Worm (Caenorhabditis elegans) whole organism, late embryonic: ENCODE data around the gene cyp-33D1.

Experiments used
- K09A11.1 ChIP-seq: sonication (generic microtip); optimal IDR thresholded peaks from 2 replicates; lab custom pipeline; 2017; ENCODE audit warnings: antibody characterized with exemption, mild to moderate bottlenecking, missing genetic modification characterization, missing compliant biosample characterization; ENCODE audit not compliant: insufficient read depth
- ceh-14 ChIP-seq: sonication (generic microtip); optimal IDR thresholded peaks from 2 replicates; lab custom pipeline; 2016; ENCODE audit warnings: missing genotype, missing genetic modification characterization, missing compliant biosample characterization
- ceh-45 ChIP-seq: fragments of 200-800 bp; sonication (Bioruptor generic); IDR thresholded peaks from 2 replicates; pipeline ENCODE4 v1.3.6; 2022; ENCODE audit warnings: missing genetic modification reagents, missing genetic modification characterization, missing compliant biosample characterization
- hlh-30 ChIP-seq: sonication (generic microtip); optimal IDR thresholded peaks from 2 replicates; lab custom pipeline; 2017; ENCODE audit warnings: antibody characterized with exemption, missing genetic modification characterization, missing compliant biosample characterization; ENCODE audit not compliant: insufficient read depth
- npax-4 ChIP-seq: sonication (generic microtip); optimal IDR thresholded peaks from 2 replicates; lab custom pipeline; 2016; ENCODE audit warnings: missing genetic modification characterization, missing compliant biosample characterization
- pha-4 ChIP-seq: fragments of 150-350 bp; optimal IDR thresholded peaks from 2 replicates; lab custom pipeline; 2018; ENCODE audit warnings: missing biosample characterization, missing genetic modification reagents, missing genetic modification characterization
- ref-2 ChIP-seq: sonication (generic microtip); optimal IDR thresholded peaks from 2 replicates; lab custom pipeline; 2016; ENCODE audit warnings: missing genetic modification characterization, missing compliant biosample characterization
- tbx-2 ChIP-seq: sonication (generic microtip); optimal IDR thresholded peaks from 2 replicates; lab custom pipeline; 2016; ENCODE audit warnings: missing genetic modification characterization, missing compliant biosample characterization
- ztf-16 ChIP-seq: sonication (generic microtip); optimal IDR thresholded peaks from 2 replicates; lab custom pipeline; 2017; ENCODE audit warnings: missing genetic modification characterization, missing compliant biosample characterization

- TF ChIP-seq hlh-30 (tag; lab: Kevin White, UChicago) (no peak), ztf-16 (tag; lab: Kevin White, UChicago) (no peak), pha-4 (tag; lab: Kevin White, UChicago) (no peak), ref-2 (tag; lab: Kevin White, UChicago) (no peak), ceh-14 (tag; lab: Kevin White, UChicago) (no peak), ceh-45 (GFP tag; lab: Robert Waterston, UW) (no peak), K09A11.1 (tag; lab: Kevin White, UChicago) (no peak), tbx-2 (tag; lab: Kevin White, UChicago) (no peak), npax-4 (tag; lab: Kevin White, UChicago) (no peak)
These were observed 43.4 kb downstream of the cyp-33D1 start for ce11 chrV:16132215-16132614.
